Worm (Caenorhabditis elegans): Measurements from ENCODE around the gene ZK1248.4.

DNA sequence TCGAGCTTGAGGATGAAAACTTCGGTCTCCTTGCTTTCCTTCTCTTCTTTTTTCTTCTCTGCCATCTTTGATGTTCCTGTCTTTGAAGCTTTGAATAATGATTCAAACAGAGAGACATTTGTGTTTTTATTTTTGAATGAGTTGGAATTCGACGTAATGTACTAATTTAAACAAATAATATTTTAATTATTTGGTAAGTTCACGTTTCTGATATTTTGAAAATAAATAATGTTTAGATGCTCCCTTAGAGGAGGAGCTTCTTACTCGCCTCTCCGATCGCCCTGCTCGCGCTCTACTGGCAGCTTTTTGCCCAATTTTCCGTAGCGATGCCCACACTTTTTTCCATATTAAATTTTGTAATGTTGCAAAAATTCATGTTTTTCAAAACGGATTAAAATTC is 17.3 kb upstream of the ZK1248.4 start, which contains the start of the genes K05F1.9 and K05F1.1:
- TF ChIP-seq hlh-30 (tag; optimal IDR thresholded peaks at IDR 0.05; ENCODE audit: insufficient read depth) (no peak), tbx-2 (tag; optimal IDR thresholded peaks at IDR 0.05) (no peak), pha-4 (tag; optimal IDR thresholded peaks at IDR 0.05) (no peak), madf-2 (tag; optimal IDR thresholded peaks at IDR 0.05) (no peak), che-1 (tag; optimal IDR thresholded peaks at IDR 0.05) (no peak), nhr-11 (tag; optimal IDR thresholded peaks at IDR 0.05) (no peak)

All from whole organism, late embryonic.